Fruit fly (Drosophila melanogaster) whole organism, embryonic: ENCODE data around the gene Gclc.
A peak's percentile ranks its signal among the peaks of the same experiment; 100 is the strongest.

Experiments used
- Ada2b ChIP-seq: fragments of 200-800 bp; sonication (Bioruptor generic); IDR thresholded peaks from 2 replicates; pipeline ENCODE4 v1.3.6; 2022; ENCODE audit warnings: missing biosample characterization, missing genetic modification characterization
- Aef1 ChIP-seq: fragments of 200-800 bp; sonication (Bioruptor generic); IDR thresholded peaks from 3 replicates; pipeline ENCODE4 v1.3.6; 2022; ENCODE audit warnings: missing biosample characterization, missing genetic modification characterization
- Atf6 ChIP-seq: fragments of 200-800 bp; sonication (Bioruptor generic); IDR thresholded peaks from 2 replicates; pipeline ENCODE4 v1.3.6; 2022; ENCODE audit warnings: missing biosample characterization, missing genetic modification characterization
- BtbVII ChIP-seq: fragments of 200-800 bp; sonication (Bioruptor generic); optimal IDR thresholded peaks from 3 replicates; lab custom pipeline; 2017; ENCODE audit warnings: missing biosample characterization, mild to moderate bottlenecking, missing genetic modification characterization
- C15 ChIP-seq: fragments of 200-800 bp; sonication (Bioruptor generic); IDR thresholded peaks from 3 replicates; pipeline ENCODE4 v1.3.6; 2022; ENCODE audit warnings: missing biosample characterization, missing genetic modification characterization
- CG10959 ChIP-seq: fragments of 200-800 bp; sonication (Bioruptor generic); IDR thresholded peaks from 2 replicates; pipeline ENCODE4 v1.3.6; 2022; ENCODE audit warnings: missing biosample characterization, missing genetic modification characterization
- CG11398 ChIP-seq: fragments of 200-800 bp; sonication (Bioruptor generic); optimal IDR thresholded peaks from 2 replicates; lab custom pipeline; 2016; ENCODE audit warnings: missing biosample characterization, missing genetic modification characterization
- CG12391 ChIP-seq: fragments of 200-800 bp; sonication (Bioruptor generic); optimal IDR thresholded peaks from 3 replicates; lab custom pipeline; 2018; ENCODE audit warnings: missing biosample characterization, mild to moderate bottlenecking, missing genetic modification characterization, moderate library complexity
- CG12659 ChIP-seq: fragments of 200-800 bp; sonication (Bioruptor generic); optimal IDR thresholded peaks from 3 replicates; lab custom pipeline; 2017; ENCODE audit warnings: mild to moderate bottlenecking, missing biosample characterization, missing genetic modification reagents, missing genetic modification characterization
- CG13775 ChIP-seq: fragments of 200-800 bp; sonication (Bioruptor generic); optimal IDR thresholded peaks from 3 replicates; lab custom pipeline; 2017; ENCODE audit warnings: missing biosample characterization, mild to moderate bottlenecking, missing genetic modification characterization
- CG14014 ChIP-seq: fragments of 200-800 bp; sonication (Bioruptor generic); IDR thresholded peaks from 2 replicates; pipeline ENCODE4 v1.3.6; 2022; ENCODE audit warnings: missing biosample characterization, missing genetic modification characterization
- CG15073 ChIP-seq: fragments of 200-800 bp; sonication (Bioruptor generic); optimal IDR thresholded peaks from 2 replicates; lab custom pipeline; 2016; ENCODE audit warnings: missing biosample characterization, missing genetic modification characterization
- CG1529 ChIP-seq: fragments of 200-800 bp; sonication (Bioruptor generic); optimal IDR thresholded peaks from 3 replicates; lab custom pipeline; 2018; ENCODE audit warnings: missing biosample characterization, missing genetic modification characterization
- CG17385 ChIP-seq: fragments of 200-800 bp; sonication (Bioruptor generic); optimal IDR thresholded peaks from 3 replicates; lab custom pipeline; 2018; ENCODE audit warnings: missing biosample characterization, mild to moderate bottlenecking, missing genetic modification characterization
- CG17612 ChIP-seq: fragments of 200-800 bp; sonication (Bioruptor generic); IDR thresholded peaks from 2 replicates; pipeline ENCODE4 v1.3.6; 2022; ENCODE audit warnings: missing biosample characterization, missing genetic modification characterization
- CG31224 ChIP-seq: fragments of 200-800 bp; sonication (Bioruptor generic); IDR thresholded peaks from 2 replicates; pipeline ENCODE4 v1.3.6; 2022; ENCODE audit warnings: missing biosample characterization, missing genetic modification characterization
- CG43689 ChIP-seq: fragments of 200-800 bp; sonication (Bioruptor generic); IDR thresholded peaks from 2 replicates; pipeline ENCODE4 v1.3.6; 2022; ENCODE audit warnings: missing biosample characterization, missing genetic modification characterization
- CG4707 ChIP-seq: fragments of 200-800 bp; sonication (Bioruptor generic); optimal IDR thresholded peaks from 2 replicates; lab custom pipeline; 2018; ENCODE audit warnings: missing biosample characterization, mild to moderate bottlenecking, missing genetic modification characterization, moderate library complexity
- CG5953 ChIP-seq: fragments of 200-800 bp; sonication (Bioruptor generic); IDR thresholded peaks from 2 replicates; pipeline ENCODE4 v1.3.6; 2022; ENCODE audit warnings: missing biosample characterization, missing genetic modification characterization
- CG6654 ChIP-seq: fragments of 200-800 bp; sonication (Bioruptor generic); optimal IDR thresholded peaks from 2 replicates; lab custom pipeline; 2017; ENCODE audit warnings: missing biosample characterization, mild to moderate bottlenecking, missing genetic modification characterization
- CG6813 ChIP-seq: fragments of 200-800 bp; sonication (Bioruptor generic); optimal IDR thresholded peaks from 2 replicates; lab custom pipeline; 2017; ENCODE audit warnings: missing biosample characterization, missing genetic modification characterization, mild to moderate bottlenecking, moderate library complexity, missing genetic modification reagents
- CG7839 ChIP-seq: fragments of 200-800 bp; sonication (Bioruptor generic); optimal IDR thresholded peaks from 3 replicates; lab custom pipeline; 2018; ENCODE audit warnings: missing biosample characterization, mild to moderate bottlenecking, missing genetic modification characterization, moderate library complexity
- CG8388 ChIP-seq: fragments of 200-800 bp; sonication (Bioruptor generic); optimal IDR thresholded peaks from 2 replicates; lab custom pipeline; 2019; ENCODE audit warnings: missing biosample characterization, mild to moderate bottlenecking, missing genetic modification characterization, moderate library complexity
- CG8478 ChIP-seq: fragments of >200 bp; optimal IDR thresholded peaks from 2 replicates; lab custom pipeline; 2018
- CG8765 ChIP-seq: fragments of 200-800 bp; sonication (Bioruptor generic); IDR thresholded peaks from 2 replicates; pipeline ENCODE4 v1.3.6; 2022; ENCODE audit warnings: missing biosample characterization, missing genetic modification characterization
- CG9727 ChIP-seq: fragments of 200-800 bp; sonication (Bioruptor generic); optimal IDR thresholded peaks from 3 replicates; lab custom pipeline; 2017; ENCODE audit warnings: missing biosample characterization, mild to moderate bottlenecking, missing genetic modification characterization
- D19B ChIP-seq: fragments of 200-800 bp; sonication (Bioruptor generic); optimal IDR thresholded peaks from 2 replicates; lab custom pipeline; 2017; ENCODE audit warnings: missing biosample characterization, mild to moderate bottlenecking, missing genetic modification characterization
- Doc3 ChIP-seq: fragments of 200-800 bp; sonication (Bioruptor generic); IDR thresholded peaks from 3 replicates; pipeline ENCODE4 v1.3.6; 2022; ENCODE audit warnings: missing biosample characterization, missing genetic modification characterization; ENCODE audit not compliant: partially characterized antibody
- Fer1 ChIP-seq: fragments of 200-800 bp; sonication (Bioruptor generic); optimal IDR thresholded peaks from 2 replicates; lab custom pipeline; 2017; ENCODE audit warnings: missing biosample characterization, mild to moderate bottlenecking, missing genetic modification characterization
- H15 ChIP-seq: fragments of 200-800 bp; sonication (Bioruptor generic); IDR thresholded peaks from 3 replicates; pipeline ENCODE4 v1.3.6; 2022; ENCODE audit warnings: missing biosample characterization, missing genetic modification characterization
- HmgZ ChIP-seq: fragments of 200-800 bp; sonication (Bioruptor generic); optimal IDR thresholded peaks from 2 replicates; lab custom pipeline; 2018; ENCODE audit warnings: missing biosample characterization, mild to moderate bottlenecking, missing genetic modification characterization
- Mes4 ChIP-seq: fragments of 200-800 bp; sonication (Bioruptor generic); optimal IDR thresholded peaks from 2 replicates; lab custom pipeline; 2016; ENCODE audit warnings: missing biosample characterization, missing genetic modification characterization
- Opbp ChIP-seq: fragments of 200-800 bp; sonication (Bioruptor generic); IDR thresholded peaks from 3 replicates; pipeline ENCODE4 v1.3.6; 2022; ENCODE audit warnings: missing biosample characterization, missing genetic modification characterization; ENCODE audit not compliant: partially characterized antibody
- Sry-β ChIP-seq: fragments of 200-800 bp; sonication (Bioruptor generic); optimal IDR thresholded peaks from 2 replicates; lab custom pipeline; 2018; ENCODE audit warnings: missing biosample characterization, mild to moderate bottlenecking, missing genetic modification characterization, moderate library complexity
- abd-A ChIP-seq: fragments of 200-800 bp; sonication (Bioruptor generic); optimal IDR thresholded peaks from 3 replicates; lab custom pipeline; 2019; ENCODE audit warnings: missing biosample characterization, mild to moderate bottlenecking, missing genetic modification characterization, moderate library complexity
- amos ChIP-seq: fragments of 200-800 bp; sonication (Bioruptor generic); IDR thresholded peaks from 2 replicates; pipeline ENCODE4 v1.3.6; 2022; ENCODE audit warnings: missing biosample characterization, missing genetic modification characterization; ENCODE audit not compliant: partially characterized antibody
- bbx ChIP-seq: fragments of 200-800 bp; sonication (Bioruptor generic); IDR thresholded peaks from 2 replicates; pipeline ENCODE4 v1.3.6; 2022; ENCODE audit warnings: missing biosample characterization, missing genetic modification characterization; ENCODE audit not compliant: partially characterized antibody
- fu2 ChIP-seq: fragments of 200-800 bp; sonication (Bioruptor generic); optimal IDR thresholded peaks from 2 replicates; lab custom pipeline; 2016; ENCODE audit warnings: missing biosample characterization, missing genetic modification characterization
- gro ChIP-seq: fragments of 200-800 bp; sonication (Bioruptor generic); optimal IDR thresholded peaks from 2 replicates; lab custom pipeline; 2016; ENCODE audit warnings: missing biosample characterization, missing genetic modification characterization
- hb ChIP-seq: fragments of 200-800 bp; sonication (Bioruptor generic); IDR thresholded peaks from 3 replicates; pipeline ENCODE4 v1.3.6; 2022; ENCODE audit warnings: missing biosample characterization, missing genetic modification characterization; ENCODE audit not compliant: partially characterized antibody
- mirr ChIP-seq: fragments of 200-800 bp; sonication (Bioruptor generic); optimal IDR thresholded peaks from 3 replicates; lab custom pipeline; 2018; ENCODE audit warnings: missing biosample characterization, mild to moderate bottlenecking, missing genetic modification characterization
- mld ChIP-seq: fragments of 200-800 bp; sonication (Bioruptor generic); IDR thresholded peaks from 3 replicates; pipeline ENCODE4 v1.3.6; 2022; ENCODE audit warnings: missing biosample characterization, missing genetic modification characterization; ENCODE audit not compliant: partially characterized antibody
- pb ChIP-seq: fragments of 200-800 bp; sonication (Bioruptor generic); optimal IDR thresholded peaks from 3 replicates; lab custom pipeline; 2016; ENCODE audit warnings: missing biosample characterization, missing genetic modification characterization
- scrt ChIP-seq: fragments of 200-800 bp; sonication (Bioruptor generic); optimal IDR thresholded peaks from 2 replicates; lab custom pipeline; 2018; ENCODE audit warnings: missing biosample characterization, mild to moderate bottlenecking, missing genetic modification characterization, moderate library complexity
- shn ChIP-seq: fragments of 200-800 bp; sonication (Bioruptor generic); optimal IDR thresholded peaks from 3 replicates; lab custom pipeline; 2016; ENCODE audit warnings: missing biosample characterization, missing genetic modification characterization
- sisA ChIP-seq: fragments of 200-800 bp; sonication (Bioruptor generic); IDR thresholded peaks from 2 replicates; pipeline ENCODE4 v1.3.6; 2022; ENCODE audit warnings: missing biosample characterization, missing genetic modification characterization
- sug ChIP-seq: fragments of 200-800 bp; optimal IDR thresholded peaks from 2 replicates; lab custom pipeline; 2019; ENCODE audit warnings: missing biosample characterization, mild to moderate bottlenecking, missing genetic modification characterization, moderate library complexity
- usp ChIP-seq: fragments of >200 bp; optimal IDR thresholded peaks from 2 replicates; lab custom pipeline; 2017; ENCODE audit warnings: missing biosample characterization, missing genetic modification characterization
- zfh1 ChIP-seq: fragments of 200-800 bp; sonication (Bioruptor generic); IDR thresholded peaks from 3 replicates; pipeline ENCODE4 v1.3.6; 2022; ENCODE audit warnings: missing biosample characterization, missing genetic modification characterization
- zfh2 ChIP-seq: fragments of 200-800 bp; sonication (Bioruptor generic); optimal IDR thresholded peaks from 2 replicates; lab custom pipeline; 2016; ENCODE audit warnings: missing biosample characterization, missing genetic modification characterization

The Gclc gene

DNA sequence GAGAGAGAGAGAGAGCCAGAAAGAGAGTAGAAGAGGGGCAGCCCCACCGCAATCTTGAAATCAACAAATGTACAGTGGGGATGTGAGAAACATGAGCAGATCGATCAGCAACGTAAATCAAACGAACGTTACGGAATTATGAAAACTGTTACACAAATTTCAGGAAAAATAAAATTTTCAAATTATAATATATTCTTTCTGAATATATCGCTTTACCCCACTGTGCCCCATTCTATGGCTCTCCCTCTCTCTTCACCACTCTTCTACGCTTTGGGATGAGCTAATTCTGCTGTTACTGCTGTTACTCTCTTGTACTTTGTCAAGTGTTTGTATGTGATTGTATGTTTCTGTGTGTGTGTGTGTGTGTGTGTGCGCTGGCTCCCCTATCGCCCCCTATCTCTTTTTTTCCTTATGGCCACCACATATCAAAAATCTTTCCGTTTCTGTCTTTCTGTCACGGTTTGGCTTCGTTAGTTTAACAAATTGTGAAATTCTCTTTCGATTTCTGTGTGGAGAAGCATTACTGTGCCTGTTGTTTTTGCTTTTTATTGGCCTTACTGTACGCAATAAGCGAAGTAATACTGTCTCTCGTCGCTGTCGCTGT, 24.8 kb downstream of the Gclc start (continued):
- peak; percentile 98 for TF ChIP-seq Atf6 (GFP tag; lab: Robert Waterston, UW)
- TF ChIP-seq CG6813 (GFP tag; lab: Kevin White, UChicago), result peak; percentile 97
- TF ChIP-seq zfh2 (GFP tag; lab: Kevin White, UChicago), result peak; percentile 87
- peak; percentile 97 for TF ChIP-seq BtbVII (GFP tag; lab: Kevin White, UChicago)
- TF ChIP-seq sisA (GFP tag; lab: Robert Waterston, UW), result peak; percentile 97
- TF ChIP-seq Fer1, result peak; percentile 98
- peak; percentile 90 for TF ChIP-seq D19B (GFP tag; lab: Kevin White, UChicago)
- TF ChIP-seq CG8765 (GFP tag; lab: Robert Waterston, UW), result peak; percentile 91
- TF ChIP-seq pb, result peak; percentile 52
- TF ChIP-seq Mes4 (GFP tag; lab: Kevin White, UChicago), result peak; percentile 82
- peak; percentile 99 for TF ChIP-seq Ada2b (GFP tag; lab: Robert Waterston, UW)
- TF ChIP-seq CG7839 (tag; lab: Kevin White, UChicago), result peak; percentile 97
- peak; percentile 98 for TF ChIP-seq Aef1 (GFP tag; lab: Robert Waterston, UW)
- TF ChIP-seq amos (GFP tag; lab: Robert Waterston, UW), result no peak
- peak; percentile 96 for TF ChIP-seq CG17612 (GFP tag; lab: Robert Waterston, UW)
- peak; percentile 98 for TF ChIP-seq CG14014 (GFP tag; lab: Robert Waterston, UW)
- no peak for TF ChIP-seq CG8478 (lab: Kevin White, UChicago)
- TF ChIP-seq Sry-β, result no peak
- peak; percentile 99 for TF ChIP-seq CG5953 (GFP tag; lab: Robert Waterston, UW)
- TF ChIP-seq HmgZ (tag; lab: Kevin White, UChicago), result peak; percentile 96
- no peak; the same call in 1 of the 2 replicates for TF ChIP-seq bbx (GFP tag; lab: Robert Waterston, UW)
- TF ChIP-seq CG13775 (GFP tag; lab: Kevin White, UChicago), result peak; percentile 94
- peak; percentile 73 for TF ChIP-seq shn (GFP tag; lab: Kevin White, UChicago)
- peak; percentile 97 for TF ChIP-seq CG12391
- peak; percentile 98 for TF ChIP-seq CG4707 (GFP tag; lab: Kevin White, UChicago)
- TF ChIP-seq usp (GFP tag; lab: Kevin White, UChicago), result no peak
- TF ChIP-seq gro (GFP tag; lab: Kevin White, UChicago), result peak; percentile 90
- peak; percentile 95 for TF ChIP-seq CG17385 (GFP tag; lab: Kevin White, UChicago)
- peak; percentile 57 for TF ChIP-seq mirr (GFP tag; lab: Kevin White, UChicago)
- no peak for TF ChIP-seq hb
- peak; percentile 86 for TF ChIP-seq sug (tag; lab: Kevin White, UChicago)
- TF ChIP-seq CG31224, result peak; percentile 94
- TF ChIP-seq zfh1, result peak; percentile 99
- TF ChIP-seq H15 (GFP tag; lab: Robert Waterston, UW), result peak; percentile 98
- TF ChIP-seq scrt, result peak; percentile 96
- TF ChIP-seq CG43689, result peak; percentile 98
- 0 out of 3 replicates have a peak, but pooled peaks have one; percentile 49 for TF ChIP-seq Opbp (GFP tag; lab: Robert Waterston, UW)
- peak; percentile 82 for TF ChIP-seq abd-A (tag; lab: Kevin White, UChicago)
- peak; percentile 96 for TF ChIP-seq C15 (GFP tag; lab: Robert Waterston, UW)
- TF ChIP-seq CG11398 (GFP tag; lab: Kevin White, UChicago), result peak; percentile 37
- TF ChIP-seq CG9727 (GFP tag; lab: Kevin White, UChicago), result peak; percentile 96
- TF ChIP-seq Doc3 (GFP tag; lab: Robert Waterston, UW), result peak; percentile 53; the same call in 2 of the 3 replicates
- TF ChIP-seq CG10959 (GFP tag; lab: Robert Waterston, UW), result peak; percentile 95
- peak; percentile 66 for TF ChIP-seq CG15073 (GFP tag; lab: Kevin White, UChicago)
- TF ChIP-seq mld (GFP tag; lab: Robert Waterston, UW), result no peak
- TF ChIP-seq fu2 (GFP tag; lab: Kevin White, UChicago), result peak; percentile 85
- peak; percentile 97 for TF ChIP-seq CG12659
- TF ChIP-seq CG1529 (GFP tag; lab: Kevin White, UChicago), result peak; percentile 93
- TF ChIP-seq CG8388 (GFP tag; lab: Kevin White, UChicago), result peak; percentile 95
- TF ChIP-seq CG6654 (GFP tag; lab: Kevin White, UChicago), result peak; percentile 89
